Fruit fly (Drosophila melanogaster) whole organism, pupa: ENCODE results near the gene wam.

ENCODE experiments used
- CG10348 ChIP-seq: fragments of 200-800 bp; sonication (Bioruptor generic); IDR thresholded peaks from 2 replicates; pipeline ENCODE4 v1.3.6; 2022; ENCODE audit warnings: missing biosample characterization, missing genetic modification characterization
- CG12605 ChIP-seq: fragments of 200-800 bp; sonication (Bioruptor generic); IDR thresholded peaks from 2 replicates; pipeline ENCODE4 v1.3.6; 2022; ENCODE audit warnings: missing biosample characterization, missing genetic modification characterization
- CG15710 ChIP-seq: fragments of 200-800 bp; sonication (Bioruptor generic); optimal IDR thresholded peaks from 2 replicates; lab custom pipeline; 2018; ENCODE audit warnings: missing biosample characterization, mild to moderate bottlenecking, missing genetic modification characterization, moderate library complexity
- CG32121 ChIP-seq: fragments of 200-800 bp; sonication (Bioruptor generic); IDR thresholded peaks from 2 replicates; pipeline ENCODE4 v1.3.6; 2022; ENCODE audit warnings: missing biosample characterization, missing genetic modification characterization
- CG4496 ChIP-seq: fragments of 200-800 bp; sonication (Bioruptor generic); IDR thresholded peaks from 3 replicates; pipeline ENCODE4 v1.3.6; 2022; ENCODE audit warnings: missing biosample characterization, missing genetic modification characterization
- CG8301 ChIP-seq: fragments of 200-800 bp; sonication (Bioruptor generic); optimal IDR thresholded peaks from 2 replicates; lab custom pipeline; 2018; ENCODE audit warnings: missing biosample characterization, mild to moderate bottlenecking, missing genetic modification characterization
- D1 ChIP-seq: fragments of 200-800 bp; sonication (Bioruptor generic); optimal IDR thresholded peaks from 2 replicates; lab custom pipeline; 2018; ENCODE audit warnings: missing biosample characterization, mild to moderate bottlenecking, missing genetic modification characterization, moderate library complexity
- EcR ChIP-seq: fragments of 200-800 bp; sonication (Bioruptor generic); optimal IDR thresholded peaks from 3 replicates; lab custom pipeline; 2019; ENCODE audit warnings: missing biosample characterization, missing genetic modification characterization, mild to moderate bottlenecking, moderate library complexity, missing genetic modification reagents
- Ets98B ChIP-seq: fragments of 200-800 bp; sonication (Bioruptor generic); IDR thresholded peaks from 2 replicates; pipeline ENCODE4 v1.3.6; 2022; ENCODE audit warnings: missing biosample characterization, missing genetic modification characterization
- Pif1A ChIP-seq: fragments of 200-800 bp; sonication (Bioruptor generic); optimal IDR thresholded peaks from 3 replicates; lab custom pipeline; 2016; ENCODE audit warnings: missing biosample characterization, missing genetic modification characterization
- Pif1B ChIP-seq: fragments of 200-800 bp; sonication (Bioruptor generic); optimal IDR thresholded peaks from 3 replicates; lab custom pipeline; 2016; ENCODE audit warnings: missing biosample characterization, missing genetic modification characterization
- rn ChIP-seq: fragments of 200-800 bp; sonication (Bioruptor generic); IDR thresholded peaks from 2 replicates; pipeline ENCODE4 v1.3.6; 2022; ENCODE audit warnings: missing biosample characterization, missing genetic modification characterization

- TF ChIP-seq CG15710 (tag; lab: Kevin White, UChicago) (no peak), Ets98B (GFP tag; lab: Robert Waterston, UW) (no peak), CG4496 (GFP tag; lab: Robert Waterston, UW) (no peak), D1 (tag; lab: Kevin White, UChicago) (no peak), CG12605 (no peak), EcR (GFP tag; lab: Kevin White, UChicago) (no peak), rn (no peak), Pif1A (GFP tag; lab: Kevin White, UChicago) (no peak), Pif1B (GFP tag; lab: Kevin White, UChicago) (no peak), CG32121 (GFP tag; lab: Robert Waterston, UW) (no peak), CG8301 (tag; lab: Kevin White, UChicago) (no peak), CG10348 (GFP tag; lab: Robert Waterston, UW) (no peak)
Measured at dm6 chr3R:23320251-23320650, 32.4 kb upstream of the wam start.
